In genomic region chr3L:8056325-8056724, dm6 we compare ENCODE assay signal across 5 fruit fly cellular contexts.
A peak's percentile ranks its signal among the peaks of the same experiment; 100 is the strongest.
TF ChIP-seq lines count a peak whose summit lies in the region.

No protein-coding gene starts in this region.

- TF ChIP-seq CTCF in whole organism, embryonic (GFP tag; optimal IDR thresholded peaks at IDR 0.05; lab: Kevin White, UChicago) = peak; percentile 0

TF ChIP-seq in whole organism, adult, 20 proteins besides CTCF, POLR2A, EP300 and RAD21:
- TF ChIP-seq cic (GFP tag; optimal IDR thresholded peaks at IDR 0.05; lab: Kevin White, UChicago) (peak; percentile 16), pad (GFP tag; optimal IDR thresholded peaks at IDR 0.05; lab: Kevin White, UChicago) (peak; percentile 85), CG11617 (GFP tag; optimal IDR thresholded peaks at IDR 0.05; lab: Kevin White, UChicago) (no peak)

TF ChIP-seq in whole organism, embryonic, 481 proteins besides CTCF, POLR2A, EP300 and RAD21:
- TF ChIP-seq CG4360 (GFP tag; IDR thresholded peaks at IDR 0.05; lab: Robert Waterston, UW) (peak; percentile 67), Dll (GFP tag; IDR thresholded peaks at IDR 0.05; lab: Robert Waterston, UW; ENCODE audit: partially characterized antibody) (peak; percentile 18; the same call in 1 of the 4 replicates), lbe (GFP tag; optimal IDR thresholded peaks at IDR 0.05; lab: Kevin White, UChicago) (peak; percentile 27), sr (GFP tag; IDR thresholded peaks at IDR 0.05; lab: Robert Waterston, UW) (no peak), Deaf1 (tag; optimal IDR thresholded peaks at IDR 0.05; lab: Kevin White, UChicago) (no peak), Trl (optimal IDR thresholded peaks at IDR 0.05; lab: Kevin White, UChicago) (peak; percentile 73 to 82), Trl (GFP tag; optimal IDR thresholded peaks at IDR 0.05; lab: Kevin White, UChicago) (no peak), chinmo (GFP tag; IDR thresholded peaks at IDR 0.05; lab: Robert Waterston, UW; ENCODE audit: partially characterized antibody) (peak; percentile 87; the same call in 2 of the 4 replicates), CG12769 (tag; optimal IDR thresholded peaks at IDR 0.05; lab: Kevin White, UChicago) (peak; percentile 5)

TF ChIP-seq in whole organism, prepupa, 60 proteins besides CTCF, POLR2A, EP300 and RAD21:
- TF ChIP-seq Sox102F (GFP tag; optimal IDR thresholded peaks at IDR 0.05; lab: Kevin White, UChicago) (no peak), CG9139 (GFP tag; optimal IDR thresholded peaks at IDR 0.05; lab: Kevin White, UChicago) (no peak), CG6854 (GFP tag; optimal IDR thresholded peaks at IDR 0.05; lab: Kevin White, UChicago) (peak; percentile 47)
TF ChIP-seq in whole organism, prepupa: peak in this region for 1.

TF ChIP-seq in whole organism, pupa, 21 proteins besides CTCF, POLR2A, EP300 and RAD21:
- no peak for TF ChIP-seq rn (GFP tag; IDR thresholded peaks at IDR 0.05; lab: Robert Waterston, UW)
- TF ChIP-seq EcR (GFP tag; optimal IDR thresholded peaks at IDR 0.05; lab: Kevin White, UChicago) = peak; percentile 94
- no peak for TF ChIP-seq CG10348 (GFP tag; IDR thresholded peaks at IDR 0.05; lab: Robert Waterston, UW)
TF ChIP-seq in whole organism, pupa: peak in this region for 1.

TF ChIP-seq in whole organism, wandering third instar larva, 38 proteins besides CTCF, POLR2A, EP300 and RAD21:
- TF ChIP-seq Rel (GFP tag; optimal IDR thresholded peaks at IDR 0.05; lab: Kevin White, UChicago) = no peak
- peak; percentile 77 for TF ChIP-seq Rel (tag; optimal IDR thresholded peaks at IDR 0.05; lab: Kevin White, UChicago)
- no peak for TF ChIP-seq psq (GFP tag; optimal IDR thresholded peaks at IDR 0.05; lab: Kevin White, UChicago)
- TF ChIP-seq dl (GFP tag; optimal IDR thresholded peaks at IDR 0.05; lab: Kevin White, UChicago; ENCODE audit: insufficient read depth in 1 of 2, partially characterized antibody in 2 of 2) = peak; percentile 65 to 74
- TF ChIP-seq CG32264 (GFP tag; optimal IDR thresholded peaks at IDR 0.05; lab: Kevin White, UChicago) = no peak
- TF ChIP-seq Dif (GFP tag; optimal IDR thresholded peaks at IDR 0.05; lab: Kevin White, UChicago; ENCODE audit: partially characterized antibody) = peak; percentile 80
- TF ChIP-seq brk (GFP tag; optimal IDR thresholded peaks at IDR 0.05; lab: Kevin White, UChicago) = peak; percentile 18
- TF ChIP-seq CrebA (GFP tag; optimal IDR thresholded peaks at IDR 0.05; lab: Kevin White, UChicago; ENCODE audit: borderline replicate concordance) = peak; percentile 74
